Fruit fly (Drosophila melanogaster): ENCODE measurements around the gene chp.

chp gene

DNA sequence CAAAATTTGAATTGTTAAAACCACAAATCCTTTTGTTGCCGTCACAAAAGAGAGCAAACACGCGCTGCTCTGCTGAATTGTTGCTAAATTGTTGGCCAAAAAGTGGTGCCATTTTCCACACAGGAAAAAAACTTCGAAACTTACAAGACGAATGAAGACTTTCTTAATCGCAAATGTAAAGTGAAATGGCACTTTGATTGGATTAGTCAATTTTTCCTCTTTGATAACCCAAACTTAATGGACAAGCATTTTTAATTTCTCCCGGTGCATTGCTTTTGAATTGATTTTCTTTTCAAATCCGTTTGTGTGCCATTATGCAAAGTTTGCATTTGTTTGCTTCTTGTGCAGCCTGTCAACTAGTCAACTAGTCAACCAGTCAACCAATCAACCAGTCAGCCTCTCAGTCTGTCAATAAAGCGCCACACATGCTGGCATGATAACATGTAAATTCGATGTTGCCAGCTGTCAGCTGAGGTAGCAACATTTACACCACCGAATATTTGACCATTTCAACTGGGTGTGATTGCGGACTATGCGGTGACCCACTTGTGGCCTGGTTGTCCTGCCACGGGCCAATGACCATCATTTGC is 32.6 kb upstream of the chp start:
- no peak for TF ChIP-seq CG16863 (GFP tag; optimal IDR thresholded peaks at IDR 0.05)
- no peak for TF ChIP-seq Dfd (GFP tag; optimal IDR thresholded peaks at IDR 0.05)
- peak; percentile 8 for TF ChIP-seq CG11504 (tag; optimal IDR thresholded peaks at IDR 0.05)
- no peak for TF ChIP-seq Nf-YA (GFP tag; IDR thresholded peaks at IDR 0.05)
- no peak for TF ChIP-seq CoRest (tag; optimal IDR thresholded peaks at IDR 0.05)
- TF ChIP-seq chif (GFP tag; optimal IDR thresholded peaks at IDR 0.05): no peak
- TF ChIP-seq H2.0 (GFP tag; IDR thresholded peaks at IDR 0.05): no peak
- no peak for TF ChIP-seq toy (GFP tag; IDR thresholded peaks at IDR 0.05)
- no peak for TF ChIP-seq CG2199 (GFP tag; IDR thresholded peaks at IDR 0.05)
- no peak for TF ChIP-seq CG13424 (tag; optimal IDR thresholded peaks at IDR 0.05)
- no peak for TF ChIP-seq pum (GFP tag; optimal IDR thresholded peaks at IDR 0.05)
- TF ChIP-seq Deaf1 (tag; optimal IDR thresholded peaks at IDR 0.05): no peak
- TF ChIP-seq Aef1 (GFP tag; IDR thresholded peaks at IDR 0.05): no peak
- no peak for TF ChIP-seq CG14710 (tag; optimal IDR thresholded peaks at IDR 0.05)
- no peak for TF ChIP-seq CG10209 (GFP tag; optimal IDR thresholded peaks at IDR 0.05)
- TF ChIP-seq CG34422 (GFP tag; IDR thresholded peaks at IDR 0.05): no peak
- TF ChIP-seq CG30431 (GFP tag; optimal IDR thresholded peaks at IDR 0.05): no peak
- TF ChIP-seq fd102C (GFP tag; optimal IDR thresholded peaks at IDR 0.05): no peak
- TF ChIP-seq CG4854 (GFP tag; optimal IDR thresholded peaks at IDR 0.05): no peak
- peak; percentile 99 for TF ChIP-seq CG8281 (tag; optimal IDR thresholded peaks at IDR 0.05)
- TF ChIP-seq CG12104 (GFP tag; optimal IDR thresholded peaks at IDR 0.05): no peak
- no peak for TF ChIP-seq slbo (GFP tag; IDR thresholded peaks at IDR 0.05)
- TF ChIP-seq Sox102F (GFP tag; optimal IDR thresholded peaks at IDR 0.05): peak; percentile 8
- TF ChIP-seq CG5180 (GFP tag; optimal IDR thresholded peaks at IDR 0.05): no peak
- TF ChIP-seq CG4328 (GFP tag; optimal IDR thresholded peaks at IDR 0.05): no peak
- no peak for TF ChIP-seq HHEX (GFP tag; optimal IDR thresholded peaks at IDR 0.05)
- no peak for TF ChIP-seq Elba2 (GFP tag; optimal IDR thresholded peaks at IDR 0.05)
- TF ChIP-seq pita (GFP tag; optimal IDR thresholded peaks at IDR 0.05): no peak
- TF ChIP-seq maf-S (GFP tag; optimal IDR thresholded peaks at IDR 0.05): no peak
- no peak for TF ChIP-seq Oaz (GFP tag; IDR thresholded peaks at IDR 0.05)
- TF ChIP-seq hbn (GFP tag; IDR thresholded peaks at IDR 0.05; ENCODE audit: partially characterized antibody): no peak
- no peak for TF ChIP-seq Hr78 (GFP tag; optimal IDR thresholded peaks at IDR 0.05)
- TF ChIP-seq CG10267 (tag; optimal IDR thresholded peaks at IDR 0.05): no peak
- TF ChIP-seq gem (tag; optimal IDR thresholded peaks at IDR 0.05): no peak
- no peak for TF ChIP-seq CG10366 (GFP tag; IDR thresholded peaks at IDR 0.05)
- no peak for TF ChIP-seq kni (GFP tag; optimal IDR thresholded peaks at IDR 0.05)
- TF ChIP-seq pfk (GFP tag; optimal IDR thresholded peaks at IDR 0.05): no peak
- no peak for TF ChIP-seq CG12299 (tag; optimal IDR thresholded peaks at IDR 0.05)
- TF ChIP-seq CG10543 (GFP tag; optimal IDR thresholded peaks at IDR 0.05): no peak
- no peak for TF ChIP-seq sqz (GFP tag; optimal IDR thresholded peaks at IDR 0.05)
- no peak for TF ChIP-seq tll (GFP tag; optimal IDR thresholded peaks at IDR 0.05)
- peak in 1 of 2 experiments; percentile 17 for TF ChIP-seq Hr51 (GFP tag; optimal IDR thresholded peaks at IDR 0.05)
- TF ChIP-seq fu2 (GFP tag; optimal IDR thresholded peaks at IDR 0.05): no peak
- TF ChIP-seq stwl (tag; optimal IDR thresholded peaks at IDR 0.05): no peak
- TF ChIP-seq Xrp1 (GFP tag; IDR thresholded peaks at IDR 0.05): 0 out of 2 replicates have a peak, but pooled peaks have one; percentile 18
- peak in 1 of 2 experiments; percentile 72 for TF ChIP-seq eve (GFP tag; optimal IDR thresholded peaks at IDR 0.05)
- no peak for TF ChIP-seq Hmx (GFP tag; optimal IDR thresholded peaks at IDR 0.05)
- TF ChIP-seq Gsc (GFP tag; IDR thresholded peaks at IDR 0.05): no peak
- TF ChIP-seq jumu (GFP tag; optimal IDR thresholded peaks at IDR 0.05): no peak
- TF ChIP-seq CG11696 (GFP tag; IDR thresholded peaks at IDR 0.05): no peak

Data from whole organism, embryonic.